Fruit fly (Drosophila melanogaster): ENCODE data around the gene Rpt3.

dm6 chrX:11109670-11110069 lies 15.2 kb upstream of the Rpt3 start:
- TF ChIP-seq sage (GFP tag; optimal IDR thresholded peaks at IDR 0.05) (no peak), Hr78 (GFP tag; optimal IDR thresholded peaks at IDR 0.05) (no peak), Dif (GFP tag; optimal IDR thresholded peaks at IDR 0.05; ENCODE audit: partially characterized antibody) (no peak), Dfd (GFP tag; optimal IDR thresholded peaks at IDR 0.05) (no peak), fru (GFP tag; optimal IDR thresholded peaks at IDR 0.05) (no peak), pan (optimal IDR thresholded peaks at IDR 0.05) (no peak), h (GFP tag; optimal IDR thresholded peaks at IDR 0.05) (no peak), Vsx2 (GFP tag; optimal IDR thresholded peaks at IDR 0.05; ENCODE audit: partially characterized antibody) (no peak), jim (GFP tag; optimal IDR thresholded peaks at IDR 0.05) (no peak), OdsH (GFP tag; optimal IDR thresholded peaks at IDR 0.05) (no peak), lola (GFP tag; optimal IDR thresholded peaks at IDR 0.05) (no peak)
